Fruit fly (Drosophila melanogaster) Kc167 (cell line): Measurements from ENCODE around the gene Ir25a.

Experiments used
- Myc ChIP-seq: fragments of >200 bp; optimal IDR thresholded peaks from 2 replicates; lab custom pipeline; 2017; ENCODE audit warnings: missing external identifiers
- h ChIP-seq: fragments of >200 bp; optimal IDR thresholded peaks from 3 replicates; lab custom pipeline; 2018; ENCODE audit warnings: missing external identifiers
- psq ChIP-seq: fragments of >200 bp; optimal IDR thresholded peaks from 2 replicates; lab custom pipeline; 2017; ENCODE audit warnings: missing external identifiers
- ttk ChIP-seq: sonication (Bioruptor generic); optimal IDR thresholded peaks from 2 replicates; lab custom pipeline; 2017; ENCODE audit warnings: missing external identifiers

dm6 chr2L:4854822-4855221 lies 19.7 kb upstream of the Ir25a start:
- TF ChIP-seq h (no peak), ttk (lab: Kevin White, UChicago) (no peak), psq (lab: Kevin White, UChicago) (no peak), Myc (lab: Kevin White, UChicago) (no peak)
